Worm (Caenorhabditis elegans) whole organism, L1 larva: ENCODE data around the gene C25E10.13.
A peak's percentile ranks its signal among the peaks of the same experiment; 100 is the strongest.

Experiments used
- C16A3.4 ChIP-seq: fragments of 150-350 bp; optimal IDR thresholded peaks from 2 replicates; lab custom pipeline; 2014; ENCODE audit warnings: missing biosample characterization, missing genetic modification characterization
- F16B12.6 ChIP-seq: fragments of 150-350 bp; optimal IDR thresholded peaks from 2 replicates; lab custom pipeline; 2014; ENCODE audit warnings: missing biosample characterization, missing genetic modification characterization
- Y116A8C.19 ChIP-seq: sonication (generic microtip); optimal IDR thresholded peaks from 2 replicates; lab custom pipeline; 2016; ENCODE audit warnings: missing compliant biosample characterization, missing genetic modification characterization, borderline replicate concordance
- alr-1 ChIP-seq: fragments of 200-800 bp; sonication (Bioruptor generic); optimal IDR thresholded peaks from 2 replicates; lab custom pipeline; 2018; ENCODE audit warnings: borderline replicate concordance, mild to moderate bottlenecking, missing genetic modification characterization, missing compliant biosample characterization
- aly-2 ChIP-seq: fragments of 150-350 bp; optimal IDR thresholded peaks from 2 replicates; lab custom pipeline; 2014; ENCODE audit warnings: missing biosample characterization, missing genetic modification characterization
- blmp-1 ChIP-seq: fragments of 150-350 bp; optimal IDR thresholded peaks from 2 replicates; lab custom pipeline; 2014; ENCODE audit warnings: missing biosample characterization, missing genetic modification characterization
- ceh-63 ChIP-seq: fragments of 200-800 bp; sonication (Bioruptor generic); optimal IDR thresholded peaks from 2 replicates; lab custom pipeline; 2018; ENCODE audit warnings: mild to moderate bottlenecking, missing genetic modification characterization, missing compliant biosample characterization
- dpl-1 ChIP-seq, 3 experiments: fragments of 150-350 bp in 2 of 3; sonication (generic microtip) in 1 of 3; optimal IDR thresholded peaks; 2 replicates each; lab custom pipeline; 2014 to 2017; ENCODE audit warnings: missing biosample characterization in 3 of 3, missing genetic modification characterization in 3 of 3, missing genetic modification reagents in 3 of 3
- efl-1 ChIP-seq, 4 experiments: fragments of 150-350 bp; optimal IDR thresholded peaks in 3 of 4; peaks in 1 of 4; 1 replicate in 1 of 4; 2 replicates in 3 of 4; lab custom pipeline; 2014; ENCODE audit warnings: missing biosample characterization in 2 of 4, missing genetic modification characterization in 2 of 4, missing genetic modification reagents in 2 of 4
- egl-27 ChIP-seq, 2 experiments: fragments of 150-350 bp in 1 of 2; sonication (generic microtip); optimal IDR thresholded peaks; 3 replicates each; lab custom pipeline; 2017 to 2018; ENCODE audit warnings: missing biosample characterization in 2 of 2, missing genetic modification characterization in 2 of 2, missing genetic modification reagents in 2 of 2
- elt-2 ChIP-seq: sonication (generic microtip); optimal IDR thresholded peaks from 2 replicates; lab custom pipeline; 2016; ENCODE audit warnings: missing genetic modification characterization, mild to moderate bottlenecking, inconsistent platforms, missing compliant biosample characterization, missing genetic modification reagents
- elt-3 ChIP-seq, 6 experiments: fragments of 150-350 bp in 1 of 6; sonication (generic microtip); optimal IDR thresholded peaks; 2 replicates each; lab custom pipeline; 2017 to 2018; ENCODE audit warnings: missing biosample characterization in 6 of 6, missing genetic modification characterization in 6 of 6, inconsistent platforms in 1 of 6
- fkh-10 ChIP-seq: sonication (generic microtip); optimal IDR thresholded peaks from 2 replicates; lab custom pipeline; 2017; ENCODE audit warnings: missing biosample characterization, missing genetic modification reagents, missing genetic modification characterization
- fkh-8 ChIP-seq: sonication (generic microtip); optimal IDR thresholded peaks from 2 replicates; lab custom pipeline; 2016; ENCODE audit warnings: mild to moderate bottlenecking, missing genetic modification characterization, missing compliant biosample characterization
- grh-1 ChIP-seq: fragments of 200-800 bp; sonication (Bioruptor generic); IDR thresholded peaks from 2 replicates; pipeline ENCODE4 v1.3.6; 2022; ENCODE audit warnings: missing genetic modification reagents, missing genetic modification characterization, missing compliant biosample characterization
- hlh-17 ChIP-seq: fragments of 200-800 bp; sonication (Bioruptor generic); optimal IDR thresholded peaks from 2 replicates; lab custom pipeline; 2018; ENCODE audit warnings: missing genetic modification characterization, mild to moderate bottlenecking, missing compliant biosample characterization, moderate library complexity, borderline replicate concordance
- hlh-4 ChIP-seq: sonication (generic microtip); optimal IDR thresholded peaks from 2 replicates; lab custom pipeline; 2016; ENCODE audit warnings: mild to moderate bottlenecking, missing genetic modification characterization, missing compliant biosample characterization
- isw-1 ChIP-seq: fragments of 200-800 bp; sonication (Bioruptor generic); IDR thresholded peaks from 2 replicates; pipeline ENCODE4 v1.3.6; 2022; ENCODE audit warnings: missing genetic modification characterization, missing compliant biosample characterization
- lin-14 ChIP-seq: fragments of 200-800 bp; sonication (Bioruptor generic); optimal IDR thresholded peaks from 2 replicates; lab custom pipeline; 2018; ENCODE audit warnings: mild to moderate bottlenecking, missing genetic modification characterization, moderate library complexity, missing compliant biosample characterization
- lin-35 ChIP-seq, 2 experiments: fragments of 150-350 bp; optimal IDR thresholded peaks; 2 replicates each; lab custom pipeline; 2014; ENCODE audit warnings: missing biosample characterization in 2 of 2, missing genetic modification characterization in 2 of 2, missing genetic modification reagents in 2 of 2
- lin-39 ChIP-seq: fragments of 150-350 bp; optimal IDR thresholded peaks from 2 replicates; lab custom pipeline; 2014; ENCODE audit warnings: missing biosample characterization, missing genetic modification reagents, missing genetic modification characterization
- lsy-2 ChIP-seq, 2 experiments: fragments of 150-350 bp; optimal IDR thresholded peaks; 2 replicates each; lab custom pipeline; 2014; ENCODE audit warnings: missing biosample characterization in 2 of 2, missing genetic modification characterization in 2 of 2
- mef-2 ChIP-seq: fragments of 150-350 bp; optimal IDR thresholded peaks from 2 replicates; lab custom pipeline; 2014; ENCODE audit warnings: missing biosample characterization, missing genetic modification characterization
- mep-1 ChIP-seq: fragments of 150-350 bp; optimal IDR thresholded peaks from 2 replicates; lab custom pipeline; 2014; ENCODE audit warnings: missing biosample characterization, missing genetic modification characterization
- nhr-19 ChIP-seq: fragments of 200-800 bp; sonication (Bioruptor generic); conservative IDR thresholded peaks from 2 replicates; pipeline ENCODE4 v1.3.6; 2022; ENCODE audit warnings: missing genetic modification characterization, missing compliant biosample characterization
- nhr-47 ChIP-seq: sonication (generic microtip); optimal IDR thresholded peaks from 2 replicates; lab custom pipeline; 2016; ENCODE audit warnings: mild to moderate bottlenecking, missing genetic modification characterization, moderate library complexity, missing compliant biosample characterization
- nhr-71 ChIP-seq: sonication (generic microtip); optimal IDR thresholded peaks from 2 replicates; lab custom pipeline; 2016; ENCODE audit warnings: mild to moderate bottlenecking, missing genetic modification characterization, moderate library complexity, missing compliant biosample characterization
- nhr-76 ChIP-seq: sonication (generic microtip); optimal IDR thresholded peaks from 2 replicates; lab custom pipeline; 2017; ENCODE audit warnings: missing biosample characterization, missing genetic modification characterization
- nhr-84 ChIP-seq: sonication (generic microtip); optimal IDR thresholded peaks from 2 replicates; lab custom pipeline; 2017; ENCODE audit warnings: missing biosample characterization, missing genetic modification characterization
- nhr-85 ChIP-seq: sonication (generic microtip); peaks from one replicate; lab custom pipeline; 2016; ENCODE audit warnings: missing genetic modification characterization, inconsistent platforms, missing compliant biosample characterization
- nhr-90 ChIP-seq: sonication (generic microtip); optimal IDR thresholded peaks from 2 replicates; lab custom pipeline; 2016; ENCODE audit warnings: mild to moderate bottlenecking, missing genetic modification characterization, missing compliant biosample characterization; ENCODE audit not compliant: poor library complexity
- pax-3 ChIP-seq: fragments of 200-800 bp; sonication (Bioruptor generic); optimal IDR thresholded peaks from 2 replicates; lab custom pipeline; 2018; ENCODE audit warnings: mild to moderate bottlenecking, missing genetic modification characterization, moderate library complexity, missing compliant biosample characterization
- pqm-1 ChIP-seq: sonication (generic microtip); optimal IDR thresholded peaks from 3 replicates; lab custom pipeline; 2017; ENCODE audit warnings: missing biosample characterization, missing genetic modification characterization
- rnt-1 ChIP-seq: sonication (generic microtip); optimal IDR thresholded peaks from 2 replicates; lab custom pipeline; 2016; ENCODE audit warnings: mild to moderate bottlenecking, missing genetic modification characterization, moderate library complexity, missing compliant biosample characterization
- snpc-4 ChIP-seq: fragments of 150-350 bp; optimal IDR thresholded peaks from 2 replicates; lab custom pipeline; 2014; ENCODE audit warnings: missing biosample characterization, missing genetic modification characterization
- snu-23 ChIP-seq: sonication (generic microtip); optimal IDR thresholded peaks from 2 replicates; lab custom pipeline; 2016; ENCODE audit warnings: missing genetic modification characterization, missing compliant biosample characterization
- sptf-1 ChIP-seq: fragments of 150-350 bp; optimal IDR thresholded peaks from 2 replicates; lab custom pipeline; 2014; ENCODE audit warnings: missing biosample characterization, missing genetic modification characterization
- sup-37 ChIP-seq: fragments of 200-800 bp; sonication (Bioruptor generic); optimal IDR thresholded peaks from 2 replicates; lab custom pipeline; 2018; ENCODE audit warnings: mild to moderate bottlenecking, missing genetic modification characterization, missing compliant biosample characterization
- unc-130 ChIP-seq: fragments of 150-350 bp; optimal IDR thresholded peaks from 2 replicates; lab custom pipeline; 2017; ENCODE audit warnings: missing biosample characterization, missing genetic modification characterization, inconsistent platforms
- unc-86 ChIP-seq: sonication (generic microtip); optimal IDR thresholded peaks from 2 replicates; lab custom pipeline; 2016; ENCODE audit warnings: missing genetic modification characterization, missing compliant biosample characterization
- zag-1 ChIP-seq: fragments of 150-350 bp; optimal IDR thresholded peaks from 2 replicates; lab custom pipeline; 2014; ENCODE audit warnings: missing biosample characterization, missing genetic modification characterization
- zip-4 ChIP-seq: fragments of 200-800 bp; sonication (Bioruptor generic); optimal IDR thresholded peaks from 2 replicates; lab custom pipeline; 2018; ENCODE audit warnings: mild to moderate bottlenecking, missing genetic modification characterization, moderate library complexity, missing compliant biosample characterization
- ztf-11 ChIP-seq, 2 experiments: sonication (generic microtip); optimal IDR thresholded peaks; 2 replicates each; lab custom pipeline; 2016 to 2017; ENCODE audit warnings: missing genetic modification characterization in 2 of 2, missing biosample characterization in 1 of 2, missing compliant biosample characterization in 1 of 2

Gene C25E10.13

ce11 chrV:9090824-9091798 is 31.6 kb downstream of the C25E10.13 start:
- TF ChIP-seq snpc-4 (tag; lab: Kevin White, UChicago) = peak; percentile 40
- TF ChIP-seq, all 84 proteins: peak for 1; not testable (repeated sequence) for 83

ce11 chrV:9092209-9092608 is 32.7 kb downstream of the C25E10.13 start, which contains the start of gene T27E4.1:
T27E4.1 (plus strand) TSS chrV:9092345.
- TF ChIP-seq mep-1 (tag; lab: Kevin White, UChicago) (no peak), dpl-1 (GFP tag; optimal IDR thresholded peaks at IDR 0.05; lab: Kevin White, UChicago) (no peak), lin-14 (peak; percentile 63)
- TF ChIP-seq, all 84 proteins: peak for 1

DNA sequence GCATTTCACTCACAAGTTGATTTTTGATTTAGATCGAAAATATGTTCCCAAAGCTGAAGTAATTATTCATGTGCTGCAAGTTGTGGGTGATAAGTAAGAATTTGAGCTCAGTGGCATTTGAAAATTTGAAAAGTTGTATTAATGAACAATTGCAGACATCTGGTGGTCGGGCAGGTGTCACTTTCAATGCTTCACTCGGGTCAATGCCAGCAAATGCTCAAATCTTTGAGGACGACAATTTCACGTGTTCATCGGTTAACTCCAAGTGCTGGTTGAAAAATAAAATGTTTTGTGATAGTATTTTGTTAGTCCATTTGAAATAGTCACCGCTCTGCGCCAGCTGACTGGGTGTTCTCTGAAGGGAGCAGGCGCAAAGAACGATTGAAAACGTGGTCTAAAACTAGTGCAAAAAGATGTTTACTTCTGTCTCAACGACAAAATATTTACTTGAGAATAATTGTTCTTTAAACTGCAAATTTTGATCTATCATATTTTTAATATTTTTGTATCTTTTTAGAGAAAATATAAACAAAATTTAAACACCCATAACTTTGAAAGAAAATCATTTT is 34.6 kb downstream of the C25E10.13 start:
- no peak for TF ChIP-seq zag-1 (tag; lab: Kevin White, UChicago)
- peak; percentile 52 to 83 for TF ChIP-seq lin-35 (GFP tag; optimal IDR thresholded peaks at IDR 0.05; lab: Kevin White, UChicago)
- TF ChIP-seq mef-2 (tag; lab: Kevin White, UChicago) = peak; percentile 11
- no peak for TF ChIP-seq nhr-76
- peak; percentile 28 for TF ChIP-seq pax-3 (tag; lab: Kevin White, UChicago)
- peak in 1 of 2 experiments; percentile 10 for TF ChIP-seq ztf-11 (tag; optimal IDR thresholded peaks at IDR 0.05; lab: Kevin White, UChicago)
- TF ChIP-seq blmp-1 (tag; lab: Kevin White, UChicago) = no peak
- TF ChIP-seq dpl-1 (GFP tag; optimal IDR thresholded peaks at IDR 0.05; lab: Kevin White, UChicago) = peak in 2 of 3 experiments; percentile 17 to 31
- no peak for TF ChIP-seq unc-86 (tag; lab: Kevin White, UChicago)
- no peak for TF ChIP-seq alr-1
- peak; percentile 52 for TF ChIP-seq grh-1 (GFP tag; lab: Robert Waterston, UW)
- TF ChIP-seq elt-2 (tag; lab: Kevin White, UChicago) = peak; percentile 82
- peak; percentile 51 for TF ChIP-seq mep-1 (tag; lab: Kevin White, UChicago)
- peak in 2 of 6 experiments; percentile 40 to 44 for TF ChIP-seq elt-3 (tag; optimal IDR thresholded peaks at IDR 0.05; lab: Kevin White, UChicago)
- peak; percentile 100 for TF ChIP-seq nhr-19
- peak; percentile 56 for TF ChIP-seq fkh-8
- TF ChIP-seq egl-27 (tag; optimal IDR thresholded peaks at IDR 0.05; lab: Kevin White, UChicago) = no peak
- no peak for TF ChIP-seq isw-1
- TF ChIP-seq Y116A8C.19 (tag; lab: Kevin White, UChicago) = no peak
- TF ChIP-seq unc-130 (tag; lab: Kevin White, UChicago) = peak; percentile 95
- no peak for TF ChIP-seq sptf-1
- peak; percentile 33 for TF ChIP-seq sup-37 (GFP tag; lab: Kevin White, UChicago)
- TF ChIP-seq hlh-17 (GFP tag; lab: Kevin White, UChicago) = no peak
- peak; percentile 68 for TF ChIP-seq rnt-1 (tag; lab: Kevin White, UChicago)
- TF ChIP-seq nhr-71 (tag; lab: Kevin White, UChicago) = peak; percentile 93
- peak; percentile 78 for TF ChIP-seq nhr-90
- TF ChIP-seq lin-39 (tag; lab: Kevin White, UChicago) = peak; percentile 35
- TF ChIP-seq fkh-10 = no peak
- peak; percentile 95 for TF ChIP-seq nhr-85 (tag; lab: Kevin White, UChicago)
- TF ChIP-seq snu-23 (GFP tag; lab: Kevin White, UChicago) = peak; percentile 89
- no peak for TF ChIP-seq aly-2 (tag; lab: Kevin White, UChicago)
- no peak for TF ChIP-seq ceh-63 (GFP tag; lab: Kevin White, UChicago)
- TF ChIP-seq C16A3.4 (tag; lab: Kevin White, UChicago) = peak; percentile 54
- TF ChIP-seq pqm-1 = no peak
- TF ChIP-seq lsy-2 (tag; optimal IDR thresholded peaks at IDR 0.05; lab: Kevin White, UChicago) = peak; percentile 59 to 64
- peak in 1 of 2 experiments; percentile 18 for TF ChIP-seq efl-1 (optimal IDR thresholded peaks at IDR 0.05; lab: Kevin White, UChicago)
- TF ChIP-seq efl-1 (GFP tag; optimal IDR thresholded peaks at IDR 0.05 in 1 of 2; lab: Kevin White, UChicago) = peak in 1 of 2 experiments; percentile 93
- no peak for TF ChIP-seq hlh-4
- no peak for TF ChIP-seq nhr-84
- TF ChIP-seq F16B12.6 = no peak
- no peak for TF ChIP-seq zip-4 (GFP tag; lab: Kevin White, UChicago)
- peak; percentile 67 for TF ChIP-seq nhr-47 (tag; lab: Kevin White, UChicago)
